Worm (Caenorhabditis elegans): ENCODE results near the gene C15B12.3.

DNA sequence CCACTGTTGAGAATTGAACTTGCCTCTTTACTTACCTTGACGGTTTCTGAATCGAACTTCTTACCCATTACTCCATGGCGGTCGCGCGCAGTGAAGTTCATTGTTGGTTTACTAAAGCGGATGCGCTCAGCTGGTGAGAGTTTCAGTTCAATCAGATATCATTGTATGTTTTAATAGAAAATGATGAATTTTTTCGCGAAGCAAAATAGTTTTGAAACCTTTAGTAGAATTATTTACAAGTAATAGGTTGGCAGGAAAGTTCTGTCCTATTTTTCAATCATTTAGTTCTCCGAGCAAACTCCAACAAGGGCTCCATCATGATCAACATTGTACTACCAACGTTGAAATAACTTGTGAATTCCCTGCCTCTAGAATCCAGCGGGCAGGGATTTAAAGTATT lies at the start of gene C15B12.3:
- no peak for TF ChIP-seq egl-43 (GFP tag; IDR thresholded peaks at IDR 0.05)
- TF ChIP-seq Y75B8A.6 (GFP tag; IDR thresholded peaks at IDR 0.05), result no peak
- TF ChIP-seq unc-39 (tag; optimal IDR thresholded peaks at IDR 0.05), result no peak
- no peak for TF ChIP-seq nhr-25 (tag; optimal IDR thresholded peaks at IDR 0.05; ENCODE audit: borderline replicate concordance, insufficient read depth)
- no peak for TF ChIP-seq snpc-4 (tag; optimal IDR thresholded peaks at IDR 0.05)
- TF ChIP-seq fos-1 (tag; optimal IDR thresholded peaks at IDR 0.05), result no peak
- TF ChIP-seq R02D3.7 (tag; optimal IDR thresholded peaks at IDR 0.05), result no peak
- no peak for TF ChIP-seq dpl-1 (GFP tag; optimal IDR thresholded peaks at IDR 0.05)
- TF ChIP-seq nhr-111 (GFP tag; optimal IDR thresholded peaks at IDR 0.05), result no peak
- TF ChIP-seq hlh-11 (tag; optimal IDR thresholded peaks at IDR 0.05), result no peak
- TF ChIP-seq ceh-82 (tag; optimal IDR thresholded peaks at IDR 0.05), result no peak
- TF ChIP-seq mdl-1 (tag; optimal IDR thresholded peaks at IDR 0.05), result no peak

All from whole organism, L4 larva.